Worm (Caenorhabditis elegans): ENCODE results near the gene ndab-1.

The ndab-1 gene

ce11 chrIII:11866127-11866526, 49.4 kb downstream of the ndab-1 start:
- TF ChIP-seq hmbx-1 (tag; optimal IDR thresholded peaks at IDR 0.05) (no peak), scrt-1 (GFP tag; IDR thresholded peaks at IDR 0.05) (no peak), sea-1 (GFP tag; conservative IDR thresholded peaks at IDR 0.05) (no peak), B0310.2 (tag; optimal IDR thresholded peaks at IDR 0.05) (no peak), ets-7 (tag; optimal IDR thresholded peaks at IDR 0.05) (no peak), ama-1 (optimal IDR thresholded peaks at IDR 0.05) (no peak), F13C5.2 (tag; optimal IDR thresholded peaks at IDR 0.05) (no peak), hmg-4 (GFP tag; optimal IDR thresholded peaks at IDR 0.05) (no peak), tbx-11 (GFP tag; IDR thresholded peaks at IDR 0.05) (no peak), hnd-1 (tag; optimal IDR thresholded peaks at IDR 0.05) (no peak), tra-4 (tag; optimal IDR thresholded peaks at IDR 0.05) (no peak)

Measured in whole organism, early embryonic.